Fruit fly (Drosophila melanogaster) whole organism, adult: Measurements from ENCODE around the gene CG43165.

Source experiments
- CG11617 ChIP-seq: fragments of 200-800 bp; sonication (Bioruptor generic); optimal IDR thresholded peaks from 2 replicates; lab custom pipeline; 2017; ENCODE audit warnings: mild to moderate bottlenecking, missing biosample characterization, missing genetic modification reagents, missing genetic modification characterization
- CG12768 ChIP-seq: fragments of 200-800 bp; sonication (Bioruptor generic); optimal IDR thresholded peaks from 2 replicates; lab custom pipeline; 2017; ENCODE audit warnings: missing biosample characterization, missing genetic modification characterization, mild to moderate bottlenecking, moderate library complexity, missing genetic modification reagents
- CG1620 ChIP-seq: fragments of 200-800 bp; sonication (Bioruptor generic); optimal IDR thresholded peaks from 2 replicates; lab custom pipeline; 2016; ENCODE audit warnings: missing biosample characterization, missing genetic modification characterization
- CG33017 ChIP-seq: fragments of 200-800 bp; sonication (Bioruptor generic); optimal IDR thresholded peaks from 2 replicates; lab custom pipeline; 2018; ENCODE audit warnings: missing biosample characterization, mild to moderate bottlenecking, missing genetic modification characterization, moderate library complexity
- CG7045 ChIP-seq: fragments of 200-800 bp; sonication (Bioruptor generic); optimal IDR thresholded peaks from 2 replicates; lab custom pipeline; 2017; ENCODE audit warnings: missing biosample characterization, mild to moderate bottlenecking, missing genetic modification characterization
- Clk ChIP-seq: fragments of 200-800 bp; sonication (Bioruptor generic); optimal IDR thresholded peaks from 2 replicates; lab custom pipeline; 2017; ENCODE audit warnings: missing biosample characterization, missing genetic modification characterization
- Hr96 ChIP-seq: fragments of 200-800 bp; sonication (Bioruptor generic); optimal IDR thresholded peaks from 2 replicates; lab custom pipeline; 2016; ENCODE audit warnings: missing biosample characterization, missing genetic modification characterization
- Mnt ChIP-seq: fragments of 200-800 bp; sonication (Bioruptor generic); optimal IDR thresholded peaks from 2 replicates; lab custom pipeline; 2016; ENCODE audit warnings: missing biosample characterization, mild to moderate bottlenecking, missing genetic modification characterization
- cnc ChIP-seq, 2 experiments: fragments of >200 bp; optimal IDR thresholded peaks; 2 replicates each; lab custom pipeline; 2017
- kay ChIP-seq: fragments of 200-800 bp; sonication (Bioruptor generic); peaks from one replicate; lab custom pipeline; 2016; ENCODE audit warnings: missing biosample characterization, missing genetic modification characterization, borderline replicate concordance
- ovo ChIP-seq: fragments of 200-800 bp; sonication (Bioruptor generic); optimal IDR thresholded peaks from 2 replicates; lab custom pipeline; 2016; ENCODE audit warnings: missing biosample characterization, missing genetic modification characterization
- tj ChIP-seq: fragments of 200-800 bp; sonication (Bioruptor generic); optimal IDR thresholded peaks from 3 replicates; lab custom pipeline; 2017; ENCODE audit warnings: missing biosample characterization, mild to moderate bottlenecking, missing genetic modification characterization, moderate library complexity
- toe ChIP-seq: fragments of 200-800 bp; sonication (Bioruptor generic); optimal IDR thresholded peaks from 2 replicates; lab custom pipeline; 2016; ENCODE audit warnings: missing biosample characterization, missing genetic modification characterization

dm6 chr2L:3675770-3676169, 19.1 kb downstream of the CG43165 start:
- TF ChIP-seq CG11617 (GFP tag; lab: Kevin White, UChicago) (no peak), CG12768 (GFP tag; lab: Kevin White, UChicago) (no peak), CG33017 (tag; lab: Kevin White, UChicago) (no peak), tj (GFP tag; lab: Kevin White, UChicago) (no peak), CG1620 (GFP tag; lab: Kevin White, UChicago) (no peak), CG7045 (GFP tag; lab: Kevin White, UChicago) (no peak), Mnt (GFP tag; lab: Kevin White, UChicago) (no peak), Hr96 (GFP tag; lab: Kevin White, UChicago) (no peak), Clk (GFP tag; lab: Kevin White, UChicago) (no peak), toe (no peak), cnc (optimal IDR thresholded peaks at IDR 0.05; lab: Kevin White, UChicago) (no peak), kay (GFP tag; lab: Kevin White, UChicago) (no peak), ovo (no peak)
